Fruit fly (Drosophila melanogaster): ENCODE data around the gene comm2.

DNA sequence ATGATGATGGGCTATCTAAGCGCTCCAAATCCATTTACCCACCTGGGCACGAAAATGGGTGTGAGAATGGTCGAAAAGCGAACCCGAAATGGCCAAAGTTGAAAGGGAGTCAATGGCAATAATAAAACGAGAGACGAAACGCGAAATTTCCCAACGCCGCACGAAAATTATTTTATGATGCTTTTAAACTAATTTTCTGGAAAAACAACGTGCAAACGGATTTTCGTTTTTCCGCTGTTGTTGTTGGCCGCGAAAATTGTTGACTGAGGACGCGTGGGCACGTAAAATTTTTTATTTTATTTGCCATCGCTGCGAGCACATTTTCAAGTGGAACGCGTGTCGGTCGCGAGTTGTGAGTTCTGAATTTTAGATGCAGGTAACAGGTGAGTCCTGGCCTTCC lies 11.5 kb upstream of the comm2 start:
- TF ChIP-seq Mad (GFP tag; optimal IDR thresholded peaks at IDR 0.05) (no peak), pfk (GFP tag; optimal IDR thresholded peaks at IDR 0.05) (no peak), CoRest (tag; optimal IDR thresholded peaks at IDR 0.05) (no peak), CG11696 (GFP tag; IDR thresholded peaks at IDR 0.05) (no peak), CG13894 (tag; optimal IDR thresholded peaks at IDR 0.05) (no peak), br (optimal IDR thresholded peaks at IDR 0.05) (no peak), CG12071 (GFP tag; optimal IDR thresholded peaks at IDR 0.05) (no peak), CG12769 (tag; optimal IDR thresholded peaks at IDR 0.05) (no peak), lola (GFP tag; optimal IDR thresholded peaks at IDR 0.05) (no peak), Hr39 (optimal IDR thresholded peaks at IDR 0.05) (no peak), slp2 (GFP tag; optimal IDR thresholded peaks at IDR 0.05) (no peak)
